Fruit fly (Drosophila melanogaster) whole organism, embryonic: ENCODE data around the gene CG11828.

Source experiments
- Abd-B ChIP-seq: fragments of 200-800 bp; sonication (Bioruptor generic); optimal IDR thresholded peaks from 2 replicates; lab custom pipeline; 2018; ENCODE audit warnings: missing biosample characterization, mild to moderate bottlenecking, missing genetic modification characterization, moderate library complexity
- Asciz ChIP-seq: fragments of 200-800 bp; sonication (Bioruptor generic); optimal IDR thresholded peaks from 2 replicates; lab custom pipeline; 2017; ENCODE audit warnings: missing biosample characterization, mild to moderate bottlenecking, missing genetic modification characterization, missing genetic modification reagents
- B-H1 ChIP-seq: fragments of 200-800 bp; sonication (Bioruptor generic); IDR thresholded peaks from 3 replicates; pipeline ENCODE4 v1.3.6; 2022; ENCODE audit warnings: missing biosample characterization, missing genetic modification characterization
- B-H2 ChIP-seq: fragments of 200-800 bp; sonication (Bioruptor generic); optimal IDR thresholded peaks from 2 replicates; lab custom pipeline; 2018; ENCODE audit warnings: missing biosample characterization, mild to moderate bottlenecking, missing genetic modification characterization
- CG10431 ChIP-seq: fragments of 200-800 bp; sonication (Bioruptor generic); optimal IDR thresholded peaks from 3 replicates; lab custom pipeline; 2018; ENCODE audit warnings: missing biosample characterization, mild to moderate bottlenecking, missing genetic modification characterization
- CG11085 ChIP-seq: fragments of 200-800 bp; sonication (Bioruptor generic); IDR thresholded peaks from 2 replicates; pipeline ENCODE4 v1.3.6; 2022; ENCODE audit warnings: missing biosample characterization, missing genetic modification characterization
- CG11093 ChIP-seq: fragments of 200-800 bp; sonication (Bioruptor generic); IDR thresholded peaks from 3 replicates; pipeline ENCODE4 v1.3.6; 2022; ENCODE audit warnings: missing biosample characterization, missing genetic modification characterization
- CG11456 ChIP-seq: fragments of 200-800 bp; sonication (Bioruptor generic); IDR thresholded peaks from 3 replicates; pipeline ENCODE4 v1.3.6; 2022; ENCODE audit warnings: missing biosample characterization, missing genetic modification characterization
- CG13123 ChIP-seq: fragments of 200-800 bp; sonication (Bioruptor generic); optimal IDR thresholded peaks from 2 replicates; lab custom pipeline; 2016; ENCODE audit warnings: missing biosample characterization, missing genetic modification characterization
- CG13296 ChIP-seq: fragments of 200-800 bp; sonication (Bioruptor generic); optimal IDR thresholded peaks from 3 replicates; lab custom pipeline; 2018; ENCODE audit warnings: missing biosample characterization, mild to moderate bottlenecking, missing genetic modification characterization
- CG14014 ChIP-seq: fragments of 200-800 bp; sonication (Bioruptor generic); IDR thresholded peaks from 2 replicates; pipeline ENCODE4 v1.3.6; 2022; ENCODE audit warnings: missing biosample characterization, missing genetic modification characterization
- CG14050 ChIP-seq: fragments of 200-800 bp; sonication (Bioruptor generic); IDR thresholded peaks from 3 replicates; pipeline ENCODE4 v1.3.6; 2022; ENCODE audit warnings: missing biosample characterization, missing genetic modification characterization
- CG1603 ChIP-seq: fragments of 200-800 bp; sonication (Bioruptor generic); optimal IDR thresholded peaks from 2 replicates; lab custom pipeline; 2019; ENCODE audit warnings: missing biosample characterization, mild to moderate bottlenecking, missing genetic modification characterization, moderate library complexity
- CG17829 ChIP-seq: fragments of 200-800 bp; optimal IDR thresholded peaks from 2 replicates; lab custom pipeline; 2019; ENCODE audit warnings: missing biosample characterization, mild to moderate bottlenecking, missing genetic modification characterization, moderate library complexity
- CG2199 ChIP-seq: fragments of 200-800 bp; sonication (Bioruptor generic); IDR thresholded peaks from 3 replicates; pipeline ENCODE4 v1.3.6; 2022; ENCODE audit warnings: missing biosample characterization, missing genetic modification characterization
- CG2889 ChIP-seq: fragments of 200-800 bp; sonication (Bioruptor generic); IDR thresholded peaks from 3 replicates; pipeline ENCODE4 v1.3.6; 2022; ENCODE audit warnings: missing biosample characterization, missing genetic modification characterization
- CG31224 ChIP-seq: fragments of 200-800 bp; sonication (Bioruptor generic); IDR thresholded peaks from 2 replicates; pipeline ENCODE4 v1.3.6; 2022; ENCODE audit warnings: missing biosample characterization, missing genetic modification characterization
- CG3163 ChIP-seq: fragments of 200-800 bp; sonication (Bioruptor generic); optimal IDR thresholded peaks from 3 replicates; lab custom pipeline; 2016; ENCODE audit warnings: missing biosample characterization, missing genetic modification characterization
- CG32772 ChIP-seq: fragments of 200-800 bp; sonication (Bioruptor generic); IDR thresholded peaks from 2 replicates; pipeline ENCODE4 v1.3.6; 2022; ENCODE audit warnings: missing biosample characterization, missing genetic modification characterization
- CG8944 ChIP-seq: fragments of 200-800 bp; sonication (Bioruptor generic); optimal IDR thresholded peaks from 3 replicates; lab custom pipeline; 2016; ENCODE audit warnings: missing biosample characterization, missing genetic modification characterization
- Doc2 ChIP-seq: fragments of 200-800 bp; sonication (Bioruptor generic); IDR thresholded peaks from 2 replicates; pipeline ENCODE4 v1.3.6; 2022; ENCODE audit warnings: missing biosample characterization, missing genetic modification characterization
- E2f1 ChIP-seq: fragments of 200-800 bp; sonication (Bioruptor generic); IDR thresholded peaks from 2 replicates; pipeline ENCODE4 v1.3.6; 2022; ENCODE audit warnings: missing biosample characterization, missing genetic modification characterization
- Hmr ChIP-seq: fragments of 200-800 bp; sonication (Bioruptor generic); optimal IDR thresholded peaks from 3 replicates; lab custom pipeline; 2017; ENCODE audit warnings: mild to moderate bottlenecking, missing biosample characterization, missing genetic modification reagents, missing genetic modification characterization
- Lhr ChIP-seq: fragments of 200-800 bp; sonication (Bioruptor generic); optimal IDR thresholded peaks from 3 replicates; lab custom pipeline; 2017; ENCODE audit warnings: mild to moderate bottlenecking, missing biosample characterization, missing genetic modification reagents, missing genetic modification characterization
- Stat92E ChIP-seq, 3 experiments: fragments of >200 bp in 2 of 3; fragments of 200-800 bp in 1 of 3; sonication (Bioruptor generic) in 1 of 3; optimal IDR thresholded peaks; 2 replicates each; lab custom pipeline; 2017 to 2019; ENCODE audit warnings: missing biosample characterization in 3 of 3, missing genetic modification characterization in 3 of 3, mild to moderate bottlenecking in 1 of 3, moderate library complexity in 1 of 3
- YL-1 ChIP-seq: fragments of 200-800 bp; sonication (Bioruptor generic); optimal IDR thresholded peaks from 3 replicates; lab custom pipeline; 2017; ENCODE audit warnings: missing biosample characterization, mild to moderate bottlenecking, missing genetic modification characterization
- bowl ChIP-seq: fragments of 200-800 bp; sonication (Bioruptor generic); IDR thresholded peaks from 2 replicates; pipeline ENCODE4 v1.3.6; 2022; ENCODE audit warnings: missing biosample characterization, missing genetic modification characterization
- chm ChIP-seq: fragments of 200-800 bp; sonication (Bioruptor generic); IDR thresholded peaks from 2 replicates; pipeline ENCODE4 v1.3.6; 2022; ENCODE audit warnings: missing biosample characterization, missing genetic modification characterization
- croc ChIP-seq: fragments of 200-800 bp; sonication (Bioruptor generic); conservative IDR thresholded peaks from 3 replicates; pipeline ENCODE4 v1.3.6; 2022; ENCODE audit warnings: missing biosample characterization, missing genetic modification characterization
- cwo ChIP-seq: fragments of 200-800 bp; sonication (Bioruptor generic); optimal IDR thresholded peaks from 3 replicates; lab custom pipeline; 2017; ENCODE audit warnings: missing biosample characterization, missing genetic modification characterization, mild to moderate bottlenecking, moderate library complexity, missing genetic modification reagents
- dimm ChIP-seq: fragments of 200-800 bp; sonication (Bioruptor generic); IDR thresholded peaks from 2 replicates; pipeline ENCODE4 v1.3.6; 2022; ENCODE audit warnings: missing biosample characterization, missing genetic modification characterization
- fd102C ChIP-seq: fragments of 200-800 bp; sonication (Bioruptor generic); optimal IDR thresholded peaks from 2 replicates; lab custom pipeline; 2018; ENCODE audit warnings: missing biosample characterization, mild to moderate bottlenecking, missing genetic modification characterization, moderate library complexity
- gcm ChIP-seq: fragments of 200-800 bp; sonication (Bioruptor generic); optimal IDR thresholded peaks from 2 replicates; lab custom pipeline; 2019; ENCODE audit warnings: missing biosample characterization, mild to moderate bottlenecking, missing genetic modification characterization, moderate library complexity
- gcm2 ChIP-seq: fragments of 200-800 bp; sonication (Bioruptor generic); optimal IDR thresholded peaks from 2 replicates; lab custom pipeline; 2016; ENCODE audit warnings: missing biosample characterization, missing genetic modification characterization
- ind ChIP-seq: fragments of 200-800 bp; sonication (Bioruptor generic); optimal IDR thresholded peaks from 3 replicates; lab custom pipeline; 2016; ENCODE audit warnings: missing biosample characterization, missing genetic modification characterization
- insv ChIP-seq, 2 experiments: fragments of 200-800 bp; sonication (Bioruptor generic); optimal IDR thresholded peaks; 3 replicates each; lab custom pipeline; 2016 to 2018; ENCODE audit warnings: missing biosample characterization in 2 of 2, missing genetic modification characterization in 2 of 2
- inv ChIP-seq: fragments of 200-800 bp; sonication (Bioruptor generic); IDR thresholded peaks from 2 replicates; pipeline ENCODE4 v1.3.6; 2022; ENCODE audit warnings: missing biosample characterization, missing genetic modification characterization; ENCODE audit not compliant: partially characterized antibody
- knrl ChIP-seq: fragments of 200-800 bp; sonication (Bioruptor generic); IDR thresholded peaks from 3 replicates; pipeline ENCODE4 v1.3.6; 2022; ENCODE audit warnings: missing biosample characterization, missing genetic modification characterization; ENCODE audit not compliant: partially characterized antibody
- lbe ChIP-seq: fragments of 200-800 bp; sonication (Bioruptor generic); optimal IDR thresholded peaks from 2 replicates; lab custom pipeline; 2016; ENCODE audit warnings: missing biosample characterization, mild to moderate bottlenecking, missing genetic modification characterization
- lmd ChIP-seq: fragments of 200-800 bp; sonication (Bioruptor generic); IDR thresholded peaks from 2 replicates; pipeline ENCODE4 v1.3.6; 2022; ENCODE audit warnings: missing biosample characterization, missing genetic modification characterization
- nerfin-2 ChIP-seq: fragments of 200-800 bp; sonication (Bioruptor generic); IDR thresholded peaks from 2 replicates; pipeline ENCODE4 v1.3.6; 2022; ENCODE audit warnings: missing biosample characterization, missing genetic modification characterization; ENCODE audit not compliant: partially characterized antibody
- pb ChIP-seq: fragments of 200-800 bp; sonication (Bioruptor generic); optimal IDR thresholded peaks from 3 replicates; lab custom pipeline; 2016; ENCODE audit warnings: missing biosample characterization, missing genetic modification characterization
- phol ChIP-seq: fragments of 200-800 bp; sonication (Bioruptor generic); optimal IDR thresholded peaks from 3 replicates; lab custom pipeline; 2018; ENCODE audit warnings: missing biosample characterization, mild to moderate bottlenecking, missing genetic modification characterization, moderate library complexity
- pnt ChIP-seq: fragments of 200-800 bp; sonication (Bioruptor generic); optimal IDR thresholded peaks from 3 replicates; lab custom pipeline; 2016; ENCODE audit warnings: missing biosample characterization, missing genetic modification characterization
- ranshi ChIP-seq: fragments of 200-800 bp; sonication (Bioruptor generic); IDR thresholded peaks from 2 replicates; pipeline ENCODE4 v1.3.6; 2022; ENCODE audit warnings: missing biosample characterization, missing genetic modification characterization
- sd ChIP-seq: fragments of 200-800 bp; sonication (Bioruptor generic); optimal IDR thresholded peaks from 3 replicates; lab custom pipeline; 2018; ENCODE audit warnings: missing biosample characterization, mild to moderate bottlenecking, missing genetic modification characterization, moderate library complexity
- so ChIP-seq: fragments of 200-800 bp; sonication (Bioruptor generic); IDR thresholded peaks from 3 replicates; pipeline ENCODE4 v1.3.6; 2022; ENCODE audit warnings: missing biosample characterization, missing genetic modification characterization
- wdn ChIP-seq: fragments of 200-800 bp; sonication (Bioruptor generic); IDR thresholded peaks from 2 replicates; pipeline ENCODE4 v1.3.6; 2022; ENCODE audit warnings: missing biosample characterization, missing genetic modification characterization

Gene CG11828

dm6 chr3R:28888561-28889426 lies 34.0 kb upstream of the CG11828 start (continued):
- TF ChIP-seq CG17829 (tag; lab: Kevin White, UChicago) (peak; percentile 67), chm (GFP tag; lab: Robert Waterston, UW) (0 out of 2 replicates have a peak, but pooled peaks have one; percentile 41), CG2889 (0 out of 3 replicates have a peak, but pooled peaks have one; percentile 21), CG32772 (GFP tag; lab: Robert Waterston, UW) (peak; percentile 59), wdn (peak; percentile 60; the same call in 1 of the 2 replicates), Hmr (GFP tag; lab: Kevin White, UChicago) (peak; percentile 86), so (GFP tag; lab: Robert Waterston, UW) (peak; percentile 73; the same call in 2 of the 3 replicates), CG14014 (GFP tag; lab: Robert Waterston, UW) (no peak; the same call in none of the 2 replicates), Lhr (GFP tag; lab: Kevin White, UChicago) (peak; percentile 17), pb (GFP tag; lab: Kevin White, UChicago) (peak; percentile 82), ranshi (GFP tag; lab: Robert Waterston, UW) (peak; percentile 65), CG1603 (tag; lab: Kevin White, UChicago) (peak; percentile 61), cwo (GFP tag; lab: Kevin White, UChicago) (peak; percentile 71), dimm (no peak), CG10431 (peak; percentile 33), bowl (GFP tag; lab: Robert Waterston, UW) (no peak), lmd (peak; percentile 74), B-H1 (peak; percentile 35; the same call in 1 of the 3 replicates), CG8944 (GFP tag; lab: Kevin White, UChicago) (peak; percentile 88), ind (GFP tag; lab: Kevin White, UChicago) (peak; percentile 91), inv (GFP tag; lab: Robert Waterston, UW) (no peak), Abd-B (GFP tag; lab: Kevin White, UChicago) (peak; percentile 70), gcm (peak; percentile 71), lbe (GFP tag; lab: Kevin White, UChicago) (peak; percentile 68), CG11093 (peak; percentile 63; the same call in 1 of the 3 replicates), phol (peak; percentile 83), knrl (no peak), gcm2 (peak; percentile 52), YL-1 (peak; percentile 74), sd (tag; lab: Kevin White, UChicago) (peak; percentile 99), CG3163 (GFP tag; lab: Kevin White, UChicago) (peak; percentile 68), insv (GFP tag; optimal IDR thresholded peaks at IDR 0.05; lab: Kevin White, UChicago) (peak in 1 of 2 experiments; percentile 30), croc (GFP tag; lab: Robert Waterston, UW) (peak; percentile 26; the same call in 1 of the 3 replicates), E2f1 (GFP tag; lab: Robert Waterston, UW) (peak; percentile 63), CG14050 (GFP tag; lab: Robert Waterston, UW) (peak; percentile 56; the same call in 2 of the 3 replicates), fd102C (GFP tag; lab: Kevin White, UChicago) (no peak), CG31224 (GFP tag; lab: Robert Waterston, UW) (no peak; the same call in none of the 2 replicates), B-H2 (GFP tag; lab: Kevin White, UChicago) (peak; percentile 83), CG2199 (peak; percentile 51; the same call in 1 of the 3 replicates), pnt (GFP tag; lab: Kevin White, UChicago) (peak; percentile 79), CG13123 (GFP tag; lab: Kevin White, UChicago) (peak; percentile 53), nerfin-2 (no peak), Doc2 (GFP tag; lab: Robert Waterston, UW) (no peak), Asciz (GFP tag; lab: Kevin White, UChicago) (peak; percentile 63), CG11456 (GFP tag; lab: Robert Waterston, UW) (peak; percentile 87), CG13296 (GFP tag; lab: Kevin White, UChicago) (peak; percentile 78), CG11085 (GFP tag; lab: Robert Waterston, UW) (peak; percentile 53; the same call in 1 of the 2 replicates), Stat92E (GFP tag; optimal IDR thresholded peaks at IDR 0.05; lab: Kevin White, UChicago) (no peak)
